Fruit fly (Drosophila melanogaster): Measurements from ENCODE around the gene Btk.

DNA sequence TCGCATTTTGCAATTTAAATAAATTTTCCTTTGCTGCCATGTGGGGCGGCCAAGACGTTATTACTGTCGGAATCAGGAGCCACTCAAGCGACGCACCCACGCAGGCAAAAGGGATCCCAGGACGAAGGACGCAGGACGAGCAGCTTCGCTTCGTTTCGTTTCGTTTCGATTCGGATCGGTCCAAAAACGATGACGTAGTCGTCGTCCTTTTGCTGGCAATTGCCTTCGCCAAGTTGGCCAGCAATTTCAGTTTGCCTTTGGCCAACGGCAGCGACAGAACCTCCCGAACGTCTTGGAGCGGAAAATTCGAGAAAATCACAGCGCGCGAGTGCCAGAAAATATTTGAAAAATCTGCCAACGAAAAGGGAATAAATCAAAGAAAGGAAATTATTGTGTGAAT lies 37.2 kb upstream of the Btk start, which contains the start of gene witty:
- no peak for TF ChIP-seq CG8478 (optimal IDR thresholded peaks at IDR 0.05)
- no peak for TF ChIP-seq CTCF (optimal IDR thresholded peaks at IDR 0.05)

Measured in S2 (cell line).